Fruit fly (Drosophila melanogaster) whole organism, pupa: ENCODE data around the gene larp.

ENCODE experiments used
- CG10348 ChIP-seq: fragments of 200-800 bp; sonication (Bioruptor generic); IDR thresholded peaks from 2 replicates; pipeline ENCODE4 v1.3.6; 2022; ENCODE audit warnings: missing biosample characterization, missing genetic modification characterization
- CG12605 ChIP-seq: fragments of 200-800 bp; sonication (Bioruptor generic); IDR thresholded peaks from 2 replicates; pipeline ENCODE4 v1.3.6; 2022; ENCODE audit warnings: missing biosample characterization, missing genetic modification characterization
- CG13204 ChIP-seq: fragments of 200-800 bp; sonication (Bioruptor generic); optimal IDR thresholded peaks from 2 replicates; lab custom pipeline; 2018; ENCODE audit warnings: missing biosample characterization, mild to moderate bottlenecking, missing genetic modification characterization, moderate library complexity
- CG14655 ChIP-seq: fragments of 200-800 bp; sonication (Bioruptor generic); optimal IDR thresholded peaks from 3 replicates; lab custom pipeline; 2017; ENCODE audit warnings: mild to moderate bottlenecking, missing biosample characterization, missing genetic modification reagents, missing genetic modification characterization
- CG15710 ChIP-seq: fragments of 200-800 bp; sonication (Bioruptor generic); optimal IDR thresholded peaks from 2 replicates; lab custom pipeline; 2018; ENCODE audit warnings: missing biosample characterization, mild to moderate bottlenecking, missing genetic modification characterization, moderate library complexity
- CG17806 ChIP-seq: fragments of 200-800 bp; sonication (Bioruptor generic); optimal IDR thresholded peaks from 2 replicates; lab custom pipeline; 2018; ENCODE audit warnings: missing biosample characterization, mild to moderate bottlenecking, missing genetic modification characterization, moderate library complexity
- CG32121 ChIP-seq: fragments of 200-800 bp; sonication (Bioruptor generic); IDR thresholded peaks from 2 replicates; pipeline ENCODE4 v1.3.6; 2022; ENCODE audit warnings: missing biosample characterization, missing genetic modification characterization
- CG34367 ChIP-seq: fragments of 200-800 bp; sonication (Bioruptor generic); optimal IDR thresholded peaks from 2 replicates; lab custom pipeline; 2018; ENCODE audit warnings: missing biosample characterization, mild to moderate bottlenecking, missing genetic modification characterization
- CG4496 ChIP-seq: fragments of 200-800 bp; sonication (Bioruptor generic); IDR thresholded peaks from 3 replicates; pipeline ENCODE4 v1.3.6; 2022; ENCODE audit warnings: missing biosample characterization, missing genetic modification characterization
- CG8159 ChIP-seq: fragments of 200-800 bp; sonication (Bioruptor generic); optimal IDR thresholded peaks from 3 replicates; lab custom pipeline; 2018; ENCODE audit warnings: missing biosample characterization, mild to moderate bottlenecking, missing genetic modification characterization, moderate library complexity
- CG8301 ChIP-seq: fragments of 200-800 bp; sonication (Bioruptor generic); optimal IDR thresholded peaks from 2 replicates; lab custom pipeline; 2018; ENCODE audit warnings: missing biosample characterization, mild to moderate bottlenecking, missing genetic modification characterization
- CG9948 ChIP-seq: fragments of 200-800 bp; sonication (Bioruptor generic); optimal IDR thresholded peaks from 2 replicates; lab custom pipeline; 2018; ENCODE audit warnings: missing biosample characterization, mild to moderate bottlenecking, missing genetic modification characterization, moderate library complexity
- D1 ChIP-seq: fragments of 200-800 bp; sonication (Bioruptor generic); optimal IDR thresholded peaks from 2 replicates; lab custom pipeline; 2018; ENCODE audit warnings: missing biosample characterization, mild to moderate bottlenecking, missing genetic modification characterization, moderate library complexity
- EcR ChIP-seq: fragments of 200-800 bp; sonication (Bioruptor generic); optimal IDR thresholded peaks from 3 replicates; lab custom pipeline; 2019; ENCODE audit warnings: missing biosample characterization, missing genetic modification characterization, mild to moderate bottlenecking, moderate library complexity, missing genetic modification reagents
- Ets98B ChIP-seq: fragments of 200-800 bp; sonication (Bioruptor generic); IDR thresholded peaks from 2 replicates; pipeline ENCODE4 v1.3.6; 2022; ENCODE audit warnings: missing biosample characterization, missing genetic modification characterization
- Pif1A ChIP-seq: fragments of 200-800 bp; sonication (Bioruptor generic); optimal IDR thresholded peaks from 3 replicates; lab custom pipeline; 2016; ENCODE audit warnings: missing biosample characterization, missing genetic modification characterization
- Pif1B ChIP-seq: fragments of 200-800 bp; sonication (Bioruptor generic); optimal IDR thresholded peaks from 3 replicates; lab custom pipeline; 2016; ENCODE audit warnings: missing biosample characterization, missing genetic modification characterization
- Snoo ChIP-seq: fragments of 200-800 bp; sonication (Bioruptor generic); optimal IDR thresholded peaks from 3 replicates; lab custom pipeline; 2017; ENCODE audit warnings: missing biosample characterization, mild to moderate bottlenecking, missing genetic modification characterization, inconsistent platforms
- fd96Ca ChIP-seq: fragments of 200-800 bp; sonication (Bioruptor generic); IDR thresholded peaks from 3 replicates; pipeline ENCODE4 v1.3.6; 2022; ENCODE audit warnings: missing biosample characterization, missing genetic modification characterization
- gl ChIP-seq: fragments of 200-800 bp; sonication (Bioruptor generic); optimal IDR thresholded peaks from 2 replicates; lab custom pipeline; 2018; ENCODE audit warnings: missing biosample characterization, mild to moderate bottlenecking, missing genetic modification characterization
- rn ChIP-seq: fragments of 200-800 bp; sonication (Bioruptor generic); IDR thresholded peaks from 2 replicates; pipeline ENCODE4 v1.3.6; 2022; ENCODE audit warnings: missing biosample characterization, missing genetic modification characterization

The larp gene

DNA sequence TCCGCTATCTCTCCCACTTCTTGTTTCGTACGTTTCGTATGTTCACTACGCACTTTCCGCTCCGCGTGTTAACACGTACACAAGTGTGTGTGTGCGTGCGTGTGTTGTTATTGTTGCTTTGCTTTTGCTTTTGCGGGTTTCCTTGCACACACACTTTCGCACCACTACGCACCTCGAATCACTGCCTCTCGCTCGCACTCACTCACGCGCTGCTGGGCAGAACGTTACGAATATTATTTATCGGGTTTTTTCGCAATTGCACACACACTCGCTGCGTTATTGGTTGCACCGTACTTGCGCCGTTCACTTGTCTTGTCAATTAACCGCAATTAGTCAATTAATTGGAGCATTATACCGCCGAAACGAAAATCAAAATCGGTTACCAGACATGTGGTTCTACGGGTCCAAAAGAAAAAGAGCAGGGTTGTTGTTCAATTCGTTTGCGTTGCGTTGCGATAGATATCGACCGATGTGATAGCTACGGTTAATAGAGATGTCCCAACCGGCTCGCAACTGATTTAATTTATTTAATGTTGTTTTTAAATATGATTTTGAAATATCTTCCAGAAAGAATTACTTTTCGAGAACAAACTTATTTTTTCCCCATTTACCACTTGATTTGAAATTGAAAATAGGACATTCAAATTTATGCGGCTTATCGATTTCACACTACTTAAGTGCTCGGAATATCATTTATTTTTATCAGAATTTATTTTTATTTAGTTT lies at the start of gene larp:
Gene larp (minus strand): TSS at position 395 of the 726 bp plus-strand sequence.
- TF ChIP-seq D1 (no peak), Pif1A (GFP tag; lab: Kevin White, UChicago) (peak; percentile 35), Snoo (peak; percentile 27), Ets98B (peak; percentile 45; the same call in 1 of the 2 replicates), fd96Ca (GFP tag; lab: Robert Waterston, UW) (peak; percentile 76; the same call in 2 of the 3 replicates), CG4496 (GFP tag; lab: Robert Waterston, UW) (0 out of 3 replicates have a peak, but pooled peaks have one; percentile 35), gl (tag; lab: Kevin White, UChicago) (no peak), CG8159 (peak; percentile 11), CG17806 (tag; lab: Kevin White, UChicago) (no peak), CG15710 (tag; lab: Kevin White, UChicago) (no peak), CG9948 (tag; lab: Kevin White, UChicago) (no peak), CG32121 (GFP tag; lab: Robert Waterston, UW) (peak; percentile 64)

DNA sequence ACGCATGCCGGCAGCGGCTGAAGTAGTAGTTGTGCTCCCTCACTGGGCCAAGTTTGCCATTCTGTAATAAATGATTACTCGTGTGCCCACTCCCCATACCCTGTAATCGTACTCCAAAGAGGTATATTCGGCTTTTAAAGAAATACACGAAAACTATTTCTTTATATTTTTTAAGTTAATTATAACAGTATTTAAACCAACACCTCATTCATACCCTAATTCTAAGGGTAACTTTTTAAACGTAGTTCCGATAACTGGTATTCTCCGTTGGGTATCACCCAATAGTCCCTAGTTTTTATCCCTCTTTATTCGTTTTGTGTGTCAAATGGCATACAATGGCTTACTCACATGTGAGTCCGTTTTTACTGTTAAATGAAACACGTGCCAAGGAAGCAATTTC lies 41.4 kb upstream of the larp start:
- no peak for TF ChIP-seq Pif1A (GFP tag; lab: Kevin White, UChicago)
- TF ChIP-seq CG10348: no peak
- TF ChIP-seq rn (GFP tag; lab: Robert Waterston, UW): no peak
- TF ChIP-seq Ets98B: no peak
- TF ChIP-seq EcR (GFP tag; lab: Kevin White, UChicago): no peak
- no peak for TF ChIP-seq CG8159
- no peak for TF ChIP-seq CG8301
- no peak for TF ChIP-seq CG15710 (tag; lab: Kevin White, UChicago)
- TF ChIP-seq CG13204: no peak
- no peak for TF ChIP-seq CG12605
- TF ChIP-seq Snoo: no peak
- no peak for TF ChIP-seq CG4496 (GFP tag; lab: Robert Waterston, UW)
- TF ChIP-seq Pif1B (GFP tag; lab: Kevin White, UChicago): no peak
- TF ChIP-seq CG14655: no peak
- TF ChIP-seq CG17806 (tag; lab: Kevin White, UChicago): no peak
- no peak for TF ChIP-seq CG9948 (tag; lab: Kevin White, UChicago)
- no peak for TF ChIP-seq CG34367 (tag; lab: Kevin White, UChicago)
- TF ChIP-seq D1: no peak

DNA sequence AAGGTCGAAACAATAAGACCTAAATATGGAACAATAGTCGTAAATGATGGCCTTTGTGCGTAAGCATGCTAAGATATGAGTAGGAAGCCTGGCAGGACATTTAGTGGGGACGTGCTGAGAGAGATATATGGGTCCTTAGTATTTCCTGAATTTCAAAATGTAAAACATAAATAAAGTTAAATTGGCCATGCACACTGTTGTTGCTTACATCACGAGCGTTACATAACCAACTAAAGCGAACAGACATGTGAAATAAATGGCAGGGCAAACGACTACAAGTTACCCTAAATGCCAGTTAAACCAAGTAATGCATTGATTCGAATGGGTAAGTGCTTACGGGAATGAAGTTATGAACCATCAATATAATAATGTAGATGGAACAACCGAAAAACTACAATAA lies 39.5 kb upstream of the larp start:
- TF ChIP-seq Snoo: no peak

DNA sequence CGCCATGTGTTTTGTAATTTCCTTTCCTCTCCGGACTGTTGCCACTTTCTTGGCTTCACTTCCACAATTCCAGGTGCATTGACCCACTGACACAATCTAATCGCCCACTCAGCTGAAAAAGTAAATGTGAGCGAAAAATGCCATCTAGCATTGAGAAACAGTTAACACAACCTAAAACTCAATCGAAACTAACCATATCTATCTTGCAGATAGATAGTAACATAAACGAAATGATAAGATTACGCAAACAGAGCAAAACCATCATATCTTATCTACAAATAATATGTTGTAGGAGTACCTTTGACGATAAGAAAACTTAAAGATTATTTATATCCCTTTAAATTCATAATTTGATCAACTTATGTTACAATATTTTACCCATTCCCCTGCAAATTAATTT lies 23.4 kb upstream of the larp start:
- TF ChIP-seq rn (GFP tag; lab: Robert Waterston, UW) (no peak), gl (tag; lab: Kevin White, UChicago) (no peak), Pif1B (GFP tag; lab: Kevin White, UChicago) (no peak)
- TF ChIP-seq, all 21 proteins: peak for 0

DNA sequence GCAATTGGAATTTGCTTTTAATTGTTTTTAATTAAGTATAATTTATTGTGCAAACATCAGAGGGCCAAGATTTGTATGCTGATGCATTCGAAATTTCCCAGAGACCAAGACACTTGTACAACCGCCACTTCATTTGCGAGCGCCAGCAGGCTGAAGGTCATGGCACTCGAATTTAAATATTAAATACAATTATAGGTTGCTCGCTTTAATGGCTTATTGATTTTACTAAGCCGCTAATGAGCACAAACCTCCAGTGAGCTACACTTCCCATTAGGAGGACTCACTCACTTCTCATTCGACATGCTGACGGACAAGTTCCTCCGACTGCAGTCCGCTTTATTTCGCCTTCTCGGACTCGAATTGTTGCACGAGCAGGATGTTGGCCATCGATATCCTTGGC lies 15.7 kb upstream of the larp start, which contains the start of gene Or98b:
Gene Or98b (plus strand): TSS at position 301 of the 400 bp plus-strand sequence.
- TF ChIP-seq D1 (no peak), EcR (GFP tag; lab: Kevin White, UChicago) (no peak), CG14655 (no peak), CG32121 (GFP tag; lab: Robert Waterston, UW) (no peak), CG8159 (no peak), fd96Ca (GFP tag; lab: Robert Waterston, UW) (no peak), Ets98B (no peak), CG34367 (tag; lab: Kevin White, UChicago) (no peak), CG10348 (no peak), Pif1A (GFP tag; lab: Kevin White, UChicago) (no peak), Pif1B (GFP tag; lab: Kevin White, UChicago) (no peak)

DNA sequence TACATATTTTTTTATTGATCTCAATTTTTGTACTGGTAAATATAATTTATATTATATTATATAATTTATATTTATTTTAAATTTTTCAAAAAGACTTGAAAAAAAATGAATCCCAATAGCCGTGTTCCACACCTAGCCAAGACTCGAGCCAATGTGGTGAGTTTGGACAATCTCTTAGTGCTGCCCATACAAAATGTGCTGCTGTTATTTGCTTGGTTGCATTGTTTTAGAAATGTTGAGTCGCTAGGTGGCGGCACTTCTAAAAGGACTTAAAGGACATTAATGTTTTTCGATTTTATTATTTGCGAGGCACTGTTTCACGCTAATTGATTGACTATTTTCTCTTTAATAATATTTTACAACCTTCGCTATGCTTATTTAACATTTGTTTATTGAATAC lies 9.0 kb upstream of the larp start:
- TF ChIP-seq Pif1B (GFP tag; lab: Kevin White, UChicago) (no peak), CG14655 (no peak), CG32121 (GFP tag; lab: Robert Waterston, UW) (no peak), CG9948 (tag; lab: Kevin White, UChicago) (no peak), CG13204 (no peak), rn (GFP tag; lab: Robert Waterston, UW) (no peak), D1 (peak; percentile 52), EcR (GFP tag; lab: Kevin White, UChicago) (no peak), CG8159 (no peak), CG12605 (no peak), CG15710 (tag; lab: Kevin White, UChicago) (no peak), CG4496 (GFP tag; lab: Robert Waterston, UW) (0 out of 3 replicates have a peak, but pooled peaks have one; percentile 32)

DNA sequence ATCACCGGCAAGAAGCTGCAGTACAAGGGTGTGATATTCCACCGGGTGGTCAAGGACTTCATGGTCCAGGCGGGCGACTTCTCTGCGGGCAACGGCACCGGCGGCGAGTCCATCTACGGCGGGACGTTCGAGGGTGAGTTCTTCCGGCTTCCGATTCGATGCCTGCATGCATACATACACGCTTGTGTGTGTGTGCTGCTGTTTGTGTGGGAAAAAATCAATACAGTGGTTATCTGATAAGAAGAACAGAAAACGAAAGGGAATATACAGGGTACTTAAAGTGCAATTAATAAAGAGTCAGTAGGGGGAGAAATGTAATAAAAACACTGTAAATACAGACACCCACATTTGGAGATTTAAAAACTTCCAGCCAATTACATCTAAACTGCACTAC lies 4.4 kb upstream of the larp start:
- TF ChIP-seq CG14655: peak; percentile 47
- TF ChIP-seq EcR (GFP tag; lab: Kevin White, UChicago): no peak
- TF ChIP-seq CG4496 (GFP tag; lab: Robert Waterston, UW): peak; percentile 45; the same call in 1 of the 3 replicates
- TF ChIP-seq CG32121 (GFP tag; lab: Robert Waterston, UW): no peak
- TF ChIP-seq CG12605: peak; percentile 18; the same call in 1 of the 2 replicates
- TF ChIP-seq Ets98B: peak; percentile 18
- peak; percentile 18; the same call in 2 of the 3 replicates for TF ChIP-seq fd96Ca (GFP tag; lab: Robert Waterston, UW)
- no peak for TF ChIP-seq Pif1A (GFP tag; lab: Kevin White, UChicago)
- peak; percentile 16 for TF ChIP-seq CG8301
- TF ChIP-seq, all 21 proteins: peak for 6
